Fruit fly (Drosophila melanogaster) whole organism, embryonic: ENCODE data around the gene Cka.

ENCODE experiments used
- ATbp ChIP-seq: fragments of 200-800 bp; sonication (Bioruptor generic); optimal IDR thresholded peaks from 2 replicates; lab custom pipeline; 2017; ENCODE audit warnings: missing biosample characterization, mild to moderate bottlenecking, missing genetic modification characterization, missing genetic modification reagents
- Ada2b ChIP-seq: fragments of 200-800 bp; sonication (Bioruptor generic); IDR thresholded peaks from 2 replicates; pipeline ENCODE4 v1.3.6; 2022; ENCODE audit warnings: missing biosample characterization, missing genetic modification characterization
- B-H2 ChIP-seq: fragments of 200-800 bp; sonication (Bioruptor generic); optimal IDR thresholded peaks from 2 replicates; lab custom pipeline; 2018; ENCODE audit warnings: missing biosample characterization, mild to moderate bottlenecking, missing genetic modification characterization
- CG10209 ChIP-seq: fragments of 200-800 bp; sonication (Bioruptor generic); optimal IDR thresholded peaks from 3 replicates; lab custom pipeline; 2017; ENCODE audit warnings: missing biosample characterization, mild to moderate bottlenecking, missing genetic modification characterization, missing genetic modification reagents
- CG10431 ChIP-seq: fragments of 200-800 bp; sonication (Bioruptor generic); optimal IDR thresholded peaks from 3 replicates; lab custom pipeline; 2018; ENCODE audit warnings: missing biosample characterization, mild to moderate bottlenecking, missing genetic modification characterization
- CG13287 ChIP-seq: fragments of 200-800 bp; sonication (Bioruptor generic); IDR thresholded peaks from 2 replicates; pipeline ENCODE4 v1.3.6; 2022; ENCODE audit warnings: missing biosample characterization, missing genetic modification characterization; ENCODE audit not compliant: partially characterized antibody
- CG13894 ChIP-seq: fragments of 200-800 bp; sonication (Bioruptor generic); optimal IDR thresholded peaks from 3 replicates; lab custom pipeline; 2018; ENCODE audit warnings: missing biosample characterization, mild to moderate bottlenecking, missing genetic modification characterization, moderate library complexity
- CG15269 ChIP-seq: fragments of 200-800 bp; sonication (Bioruptor generic); optimal IDR thresholded peaks from 2 replicates; lab custom pipeline; 2018; ENCODE audit warnings: missing biosample characterization, mild to moderate bottlenecking, missing genetic modification characterization, moderate library complexity
- CG15601 ChIP-seq: fragments of 200-800 bp; sonication (Bioruptor generic); optimal IDR thresholded peaks from 3 replicates; lab custom pipeline; 2019; ENCODE audit warnings: missing biosample characterization, mild to moderate bottlenecking, missing genetic modification characterization, moderate library complexity
- CG17385 ChIP-seq: fragments of 200-800 bp; sonication (Bioruptor generic); optimal IDR thresholded peaks from 3 replicates; lab custom pipeline; 2018; ENCODE audit warnings: missing biosample characterization, mild to moderate bottlenecking, missing genetic modification characterization
- CG2889 ChIP-seq: fragments of 200-800 bp; sonication (Bioruptor generic); IDR thresholded peaks from 3 replicates; pipeline ENCODE4 v1.3.6; 2022; ENCODE audit warnings: missing biosample characterization, missing genetic modification characterization
- CG30403 ChIP-seq: fragments of 200-800 bp; sonication (Bioruptor generic); optimal IDR thresholded peaks from 3 replicates; lab custom pipeline; 2016; ENCODE audit warnings: missing biosample characterization, missing genetic modification characterization
- CG30431 ChIP-seq: fragments of 200-800 bp; sonication (Bioruptor generic); optimal IDR thresholded peaks from 2 replicates; lab custom pipeline; 2017; ENCODE audit warnings: missing biosample characterization, missing genetic modification characterization
- CG32767 ChIP-seq: fragments of 200-800 bp; sonication (Bioruptor generic); IDR thresholded peaks from 2 replicates; pipeline ENCODE4 v1.3.6; 2022; ENCODE audit warnings: missing biosample characterization, missing genetic modification characterization
- CG3281 ChIP-seq: fragments of 200-800 bp; sonication (Bioruptor generic); optimal IDR thresholded peaks from 3 replicates; lab custom pipeline; 2017; ENCODE audit warnings: missing biosample characterization, mild to moderate bottlenecking, missing genetic modification characterization
- CG33557 ChIP-seq: fragments of 200-800 bp; sonication (Bioruptor generic); optimal IDR thresholded peaks from 2 replicates; lab custom pipeline; 2019; ENCODE audit warnings: missing biosample characterization, mild to moderate bottlenecking, missing genetic modification characterization, moderate library complexity
- CG3726 ChIP-seq: fragments of 200-800 bp; sonication (Bioruptor generic); IDR thresholded peaks from 3 replicates; pipeline ENCODE4, ENCODE4 v1.3.6; 2022; ENCODE audit warnings: missing biosample characterization, missing genetic modification characterization
- CG3847 ChIP-seq: fragments of 200-800 bp; sonication (Bioruptor generic); IDR thresholded peaks from 2 replicates; pipeline ENCODE4 v1.3.6; 2022; ENCODE audit warnings: missing biosample characterization, missing genetic modification characterization
- CG5953 ChIP-seq: fragments of 200-800 bp; sonication (Bioruptor generic); IDR thresholded peaks from 2 replicates; pipeline ENCODE4 v1.3.6; 2022; ENCODE audit warnings: missing biosample characterization, missing genetic modification characterization
- CG7357 ChIP-seq: fragments of 200-800 bp; sonication (Bioruptor generic); IDR thresholded peaks from 3 replicates; pipeline ENCODE4 v1.3.6; 2022; ENCODE audit warnings: missing biosample characterization, missing genetic modification characterization
- CG8290 ChIP-seq, 3 experiments: fragments of 200-800 bp; sonication (Bioruptor generic); optimal IDR thresholded peaks; 2 replicates each; lab custom pipeline; 2016 to 2019; ENCODE audit warnings: missing biosample characterization in 3 of 3, missing genetic modification characterization in 3 of 3, mild to moderate bottlenecking in 2 of 3, moderate library complexity in 1 of 3
- D ChIP-seq, 2 experiments: fragments of 200-800 bp in 1 of 2; fragments of >200 bp in 1 of 2; sonication (Bioruptor generic) in 1 of 2; optimal IDR thresholded peaks; 2 replicates in 1 of 2; 3 replicates in 1 of 2; lab custom pipeline; 2017; ENCODE audit warnings: mild to moderate bottlenecking in 1 of 2, missing biosample characterization in 1 of 2, missing genetic modification characterization in 1 of 2, missing genetic modification reagents in 1 of 2
- HHEX ChIP-seq: fragments of 200-800 bp; sonication (Bioruptor generic); optimal IDR thresholded peaks from 3 replicates; lab custom pipeline; 2017; ENCODE audit warnings: missing biosample characterization, mild to moderate bottlenecking, missing genetic modification characterization, missing genetic modification reagents
- Meics ChIP-seq: fragments of 200-800 bp; sonication (Bioruptor generic); optimal IDR thresholded peaks from 2 replicates; lab custom pipeline; 2017; ENCODE audit warnings: missing biosample characterization, mild to moderate bottlenecking, missing genetic modification characterization
- Oaz ChIP-seq: fragments of 200-800 bp; sonication (Bioruptor generic); IDR thresholded peaks from 2 replicates; pipeline ENCODE4 v1.3.6; 2022; ENCODE audit warnings: missing biosample characterization, missing genetic modification characterization
- Ptx1 ChIP-seq: fragments of 200-800 bp; sonication (Bioruptor generic); IDR thresholded peaks from 2 replicates; pipeline ENCODE4 v1.3.6; 2022; ENCODE audit warnings: missing biosample characterization, missing genetic modification characterization
- Ssrp ChIP-seq: fragments of 200-800 bp; sonication (Bioruptor generic); optimal IDR thresholded peaks from 2 replicates; lab custom pipeline; 2018; ENCODE audit warnings: missing biosample characterization, mild to moderate bottlenecking, missing genetic modification characterization, moderate library complexity
- corto ChIP-seq: fragments of 200-800 bp; sonication (Bioruptor generic); optimal IDR thresholded peaks from 2 replicates; lab custom pipeline; 2016; ENCODE audit warnings: missing biosample characterization, mild to moderate bottlenecking, missing genetic modification characterization, moderate library complexity
- dmrt99B ChIP-seq: fragments of 200-800 bp; sonication (Bioruptor generic); optimal IDR thresholded peaks from 2 replicates; lab custom pipeline; 2018; ENCODE audit warnings: missing biosample characterization, mild to moderate bottlenecking, missing genetic modification characterization, moderate library complexity
- dysf ChIP-seq: fragments of 200-800 bp; sonication (Bioruptor generic); IDR thresholded peaks from 3 replicates; pipeline ENCODE4 v1.3.6; 2022; ENCODE audit warnings: missing biosample characterization, missing genetic modification characterization
- gem ChIP-seq: fragments of 200-800 bp; sonication (Bioruptor generic); optimal IDR thresholded peaks from 2 replicates; lab custom pipeline; 2019; ENCODE audit warnings: missing biosample characterization, mild to moderate bottlenecking, missing genetic modification characterization, moderate library complexity
- grau ChIP-seq: fragments of 200-800 bp; optimal IDR thresholded peaks from 3 replicates; lab custom pipeline; 2019; ENCODE audit warnings: missing biosample characterization, mild to moderate bottlenecking, missing genetic modification characterization, moderate library complexity
- hb ChIP-seq: fragments of 200-800 bp; sonication (Bioruptor generic); IDR thresholded peaks from 3 replicates; pipeline ENCODE4 v1.3.6; 2022; ENCODE audit warnings: missing biosample characterization, missing genetic modification characterization; ENCODE audit not compliant: partially characterized antibody
- her ChIP-seq: fragments of 200-800 bp; sonication (Bioruptor generic); optimal IDR thresholded peaks from 2 replicates; lab custom pipeline; 2016; ENCODE audit warnings: missing biosample characterization, missing genetic modification characterization
- ind ChIP-seq: fragments of 200-800 bp; sonication (Bioruptor generic); optimal IDR thresholded peaks from 3 replicates; lab custom pipeline; 2016; ENCODE audit warnings: missing biosample characterization, missing genetic modification characterization
- jumu ChIP-seq: fragments of 200-800 bp; sonication (Bioruptor generic); optimal IDR thresholded peaks from 3 replicates; lab custom pipeline; 2016; ENCODE audit warnings: missing biosample characterization, missing genetic modification characterization
- nerfin-1 ChIP-seq: fragments of 200-800 bp; sonication (Bioruptor generic); optimal IDR thresholded peaks from 3 replicates; lab custom pipeline; 2019; ENCODE audit warnings: missing biosample characterization, mild to moderate bottlenecking, missing genetic modification characterization, moderate library complexity
- pan ChIP-seq, 4 experiments: fragments of >200 bp in 3 of 4; fragments of 200-800 bp in 1 of 4; sonication (Bioruptor generic) in 1 of 4; optimal IDR thresholded peaks in 3 of 4; IDR thresholded peaks in 1 of 4; 2 replicates each; pipeline versions ENCODE4 v1.3.6 to Lab custom; 2017 to 2022; ENCODE audit warnings: missing biosample characterization in 2 of 4, missing genetic modification characterization in 2 of 4, mixed read lengths in 1 of 4
- pfk ChIP-seq: fragments of 200-800 bp; sonication (Bioruptor generic); optimal IDR thresholded peaks from 2 replicates; lab custom pipeline; 2018; ENCODE audit warnings: missing biosample characterization, mild to moderate bottlenecking, missing genetic modification characterization, moderate library complexity
- pum ChIP-seq: fragments of 200-800 bp; sonication (Bioruptor generic); optimal IDR thresholded peaks from 2 replicates; lab custom pipeline; 2016; ENCODE audit warnings: missing biosample characterization, missing genetic modification characterization
- row ChIP-seq: fragments of 200-800 bp; sonication (Bioruptor generic); IDR thresholded peaks from 3 replicates; pipeline ENCODE4 v1.3.6; 2022; ENCODE audit warnings: missing biosample characterization, missing genetic modification characterization
- sc ChIP-seq, 3 experiments: fragments of >200 bp in 2 of 3; fragments of 200-800 bp in 1 of 3; sonication (Bioruptor generic) in 1 of 3; optimal IDR thresholded peaks; 2 replicates in 2 of 3; 3 replicates in 1 of 3; lab custom pipeline; 2017; ENCODE audit warnings: mild to moderate bottlenecking in 1 of 3, missing biosample characterization in 1 of 3, missing genetic modification characterization in 1 of 3, missing genetic modification reagents in 1 of 3
- schlank ChIP-seq: fragments of 200-800 bp; sonication (Bioruptor generic); optimal IDR thresholded peaks from 2 replicates; lab custom pipeline; 2018; ENCODE audit warnings: missing biosample characterization, mild to moderate bottlenecking, missing genetic modification characterization
- sens-2 ChIP-seq: fragments of 200-800 bp; sonication (Bioruptor generic); IDR thresholded peaks from 2 replicates; pipeline ENCODE4 v1.3.6; 2022; ENCODE audit warnings: missing biosample characterization, missing genetic modification characterization
- sqz ChIP-seq: fragments of 200-800 bp; sonication (Bioruptor generic); optimal IDR thresholded peaks from 3 replicates; lab custom pipeline; 2018; ENCODE audit warnings: missing biosample characterization, mild to moderate bottlenecking, missing genetic modification characterization
- usp ChIP-seq: fragments of >200 bp; optimal IDR thresholded peaks from 2 replicates; lab custom pipeline; 2017; ENCODE audit warnings: missing biosample characterization, missing genetic modification characterization
- zen ChIP-seq: fragments of 200-800 bp; sonication (Bioruptor generic); optimal IDR thresholded peaks from 3 replicates; lab custom pipeline; 2018; ENCODE audit warnings: missing biosample characterization, mild to moderate bottlenecking, missing genetic modification characterization, moderate library complexity
- zfh1 ChIP-seq: fragments of 200-800 bp; sonication (Bioruptor generic); IDR thresholded peaks from 3 replicates; pipeline ENCODE4 v1.3.6; 2022; ENCODE audit warnings: missing biosample characterization, missing genetic modification characterization

Gene Cka

DNA sequence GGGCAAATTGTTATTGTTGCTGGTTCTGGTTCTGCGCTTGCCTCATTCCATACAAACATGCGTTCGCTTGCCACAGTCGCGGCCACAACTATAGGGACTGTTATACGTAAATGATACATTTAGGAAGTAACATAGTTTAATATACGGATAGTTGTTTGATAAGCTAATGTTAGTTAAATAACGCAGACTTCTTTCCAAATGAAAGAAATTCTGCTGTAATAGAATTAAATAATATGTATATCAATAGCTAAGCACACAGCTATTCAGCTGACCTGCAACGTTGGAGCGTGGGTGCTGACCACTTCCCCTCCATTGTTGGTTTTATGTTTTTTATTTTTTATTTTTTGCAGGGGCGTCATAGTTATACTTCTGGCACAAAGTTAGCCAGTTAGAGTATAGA, 4.2 kb downstream of the Cka start (continued):
- TF ChIP-seq CG10209 (GFP tag; lab: Kevin White, UChicago) (peak; percentile 61), CG13894 (tag; lab: Kevin White, UChicago) (no peak), zfh1 (GFP tag; lab: Robert Waterston, UW) (peak; percentile 23; the same call in 2 of the 3 replicates), pum (peak; percentile 32), CG15269 (tag; lab: Kevin White, UChicago) (peak; percentile 71), nerfin-1 (tag; lab: Kevin White, UChicago) (peak; percentile 9), CG3847 (peak; percentile 43), sens-2 (no peak), sc (optimal IDR thresholded peaks at IDR 0.05; lab: Kevin White, UChicago) (no peak), sc (GFP tag; optimal IDR thresholded peaks at IDR 0.05; lab: Kevin White, UChicago) (peak; percentile 9), gem (tag; lab: Kevin White, UChicago) (peak; percentile 76), jumu (GFP tag; lab: Kevin White, UChicago) (peak; percentile 9), CG2889 (GFP tag; lab: Robert Waterston, UW) (0 out of 3 replicates have a peak, but pooled peaks have one; percentile 35), ind (GFP tag; lab: Kevin White, UChicago) (peak; percentile 51), pan (optimal IDR thresholded peaks at IDR 0.05; lab: Kevin White, UChicago) (no peak), pan (GFP tag; optimal IDR thresholded peaks at IDR 0.05 in 1 of 2, IDR thresholded peaks at IDR 0.05 in 1 of 2) (peak in 1 of 2 experiments; percentile 56), Ada2b (GFP tag; lab: Robert Waterston, UW) (peak; percentile 61), ATbp (GFP tag; lab: Kevin White, UChicago) (peak; percentile 46), CG3726 (GFP tag; lab: Robert Waterston, UW) (0 out of 3 replicates have a peak, but pooled peaks have one; percentile 43), CG5953 (GFP tag; lab: Robert Waterston, UW) (peak; percentile 53; the same call in 1 of the 2 replicates), CG33557 (GFP tag; lab: Kevin White, UChicago) (no peak), CG17385 (GFP tag; lab: Kevin White, UChicago) (peak; percentile 63), CG7357 (GFP tag; lab: Robert Waterston, UW) (peak; percentile 44; the same call in 1 of the 3 replicates), CG30431 (GFP tag; lab: Kevin White, UChicago) (peak; percentile 4), grau (tag; lab: Kevin White, UChicago) (peak; percentile 68), CG3281 (GFP tag; lab: Kevin White, UChicago) (peak; percentile 59), usp (GFP tag; lab: Kevin White, UChicago) (no peak), her (peak; percentile 28), Ptx1 (GFP tag; lab: Robert Waterston, UW) (peak; percentile 72), sqz (GFP tag; lab: Kevin White, UChicago) (peak; percentile 6), Ssrp (peak; percentile 55), pfk (GFP tag; lab: Kevin White, UChicago) (no peak), corto (GFP tag; lab: Kevin White, UChicago) (no peak), dysf (GFP tag; lab: Robert Waterston, UW) (peak; percentile 74), CG30403 (GFP tag; lab: Kevin White, UChicago) (peak; percentile 53), CG15601 (tag; lab: Kevin White, UChicago) (no peak), hb (GFP tag; lab: Robert Waterston, UW) (no peak), zen (no peak), Oaz (GFP tag; lab: Robert Waterston, UW) (0 out of 2 replicates have a peak, but pooled peaks have one; percentile 29), CG10431 (no peak), CG13287 (GFP tag; lab: Robert Waterston, UW) (no peak), CG32767 (peak; percentile 72), CG8290 (GFP tag; optimal IDR thresholded peaks at IDR 0.05; lab: Kevin White, UChicago) (no peak), CG8290 (tag; optimal IDR thresholded peaks at IDR 0.05; lab: Kevin White, UChicago) (peak in 1 of 2 experiments; percentile 64), B-H2 (GFP tag; lab: Kevin White, UChicago) (no peak), schlank (tag; lab: Kevin White, UChicago) (no peak), D (optimal IDR thresholded peaks at IDR 0.05; lab: Kevin White, UChicago) (no peak), D (GFP tag; optimal IDR thresholded peaks at IDR 0.05; lab: Kevin White, UChicago) (peak; percentile 25), Meics (GFP tag; lab: Kevin White, UChicago) (peak; percentile 53), row (GFP tag; lab: Robert Waterston, UW) (peak; percentile 85), HHEX (GFP tag; lab: Kevin White, UChicago) (peak; percentile 54), dmrt99B (tag; lab: Kevin White, UChicago) (peak; percentile 72)
